Worm (Caenorhabditis elegans) whole organism, L4/young adult: ENCODE results near the gene hrg-5.

Source experiments
- W03F9.2 ChIP-seq: fragments of 150-350 bp; optimal IDR thresholded peaks from 2 replicates; lab custom pipeline; 2014; ENCODE audit warnings: missing biosample characterization, missing genetic modification characterization
- dao-5 ChIP-seq: sonication (generic microtip); optimal IDR thresholded peaks from 2 replicates; lab custom pipeline; 2016; ENCODE audit warnings: missing genotype, missing genetic modification characterization, moderate library complexity, missing compliant biosample characterization
- him-1 ChIP-seq: sonication (generic microtip); optimal IDR thresholded peaks from 2 replicates; lab custom pipeline; 2016; ENCODE audit warnings: missing genotype, missing genetic modification reagents, missing genetic modification characterization, missing compliant biosample characterization

hrg-5 gene

DNA sequence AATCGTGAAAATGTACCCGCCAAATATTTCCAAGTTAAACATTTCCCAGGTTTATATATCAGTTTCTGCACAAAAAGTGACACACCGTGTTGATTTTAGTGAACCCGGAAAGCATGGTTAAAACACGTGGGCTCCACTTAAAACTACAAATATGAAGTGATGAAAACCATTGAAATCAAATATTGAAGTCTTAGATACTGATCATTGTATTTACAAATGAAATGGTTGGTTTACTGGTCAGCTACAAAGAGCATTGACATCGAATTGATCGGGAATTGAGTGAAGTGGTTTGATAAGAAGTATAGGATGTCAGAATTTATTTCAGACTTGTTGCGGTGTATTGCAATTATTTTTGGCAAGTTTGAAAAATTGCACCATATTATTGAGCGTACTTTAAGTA is at the start of gene hrg-5:
hrg-5 (minus strand) TSS at position 17 of the 400 bp plus-strand sequence.
- no peak for TF ChIP-seq W03F9.2 (tag; lab: Kevin White, UChicago)
- TF ChIP-seq him-1 (tag; lab: Kevin White, UChicago) = no peak
- TF ChIP-seq dao-5 (tag; lab: Kevin White, UChicago) = no peak

DNA sequence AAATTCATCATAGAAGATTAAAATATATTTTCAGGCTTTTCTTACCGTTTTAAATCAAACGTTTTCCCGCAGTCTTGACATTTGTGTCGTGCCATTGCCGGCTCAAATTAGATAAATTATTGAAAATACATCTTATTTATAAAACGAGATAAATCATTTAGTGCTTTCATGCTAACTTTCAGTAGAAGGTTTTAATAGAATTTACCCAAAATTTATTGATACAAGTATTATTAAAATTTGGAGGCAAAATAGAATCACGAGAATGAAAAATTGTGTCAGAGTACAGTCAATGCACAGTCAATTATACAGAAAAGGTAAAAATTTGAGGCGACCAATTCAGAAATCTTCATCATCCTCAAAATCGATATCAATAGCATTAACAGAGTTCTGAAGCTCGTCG is 49.3 kb upstream of the hrg-5 start, which contains the start of gene Y5F2A.4:
Y5F2A.4 (minus strand) TSS at position 101 of the 400 bp plus-strand sequence.
- TF ChIP-seq him-1 (tag; lab: Kevin White, UChicago) (no peak), dao-5 (tag; lab: Kevin White, UChicago) (no peak), W03F9.2 (tag; lab: Kevin White, UChicago) (no peak)

DNA sequence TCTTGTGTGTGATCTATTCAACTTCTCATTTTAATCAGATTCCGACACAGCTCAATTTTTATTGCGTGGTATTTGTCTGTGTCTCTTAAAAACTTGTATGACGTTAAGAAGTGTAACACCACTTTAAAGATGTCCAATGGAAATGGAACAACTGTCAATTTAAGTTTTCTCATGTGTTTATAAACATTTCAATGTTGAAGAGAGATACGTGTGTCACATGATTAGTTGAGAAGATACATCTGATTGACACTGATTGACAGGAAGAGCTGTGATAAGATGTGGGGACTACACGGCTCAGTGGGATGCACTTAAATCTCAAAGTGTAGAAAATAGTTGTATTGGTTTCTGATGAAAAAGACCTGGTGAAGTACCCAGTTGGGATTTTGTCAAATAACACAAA is 39.1 kb upstream of the hrg-5 start:
- TF ChIP-seq dao-5 (tag; lab: Kevin White, UChicago) (no peak), him-1 (tag; lab: Kevin White, UChicago) (no peak), W03F9.2 (tag; lab: Kevin White, UChicago) (no peak)

DNA sequence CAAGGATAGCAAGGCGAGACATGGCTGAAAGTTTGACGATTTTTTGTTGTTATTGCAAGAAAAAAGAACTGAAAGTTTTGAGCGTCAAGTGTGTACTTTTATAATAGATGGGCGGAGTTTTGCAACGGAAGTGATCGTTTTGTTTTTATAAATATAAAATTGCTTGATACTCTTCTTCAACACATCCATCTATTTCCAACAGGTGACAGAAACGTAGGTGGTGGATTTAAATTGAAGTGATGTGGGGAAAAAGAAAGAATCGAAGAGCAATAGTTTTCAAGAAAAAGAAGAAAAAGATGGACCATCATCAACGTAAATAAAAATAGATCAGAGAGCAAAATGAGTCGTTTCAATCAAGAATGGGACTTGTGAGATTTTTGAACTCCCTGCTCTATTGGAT is 37.8 kb upstream of the hrg-5 start, which contains the start of gene ttr-17:
ttr-17 (minus strand) TSS at position 24 of the 400 bp plus-strand sequence.
- no peak for TF ChIP-seq him-1 (tag; lab: Kevin White, UChicago)
- TF ChIP-seq W03F9.2 (tag; lab: Kevin White, UChicago) = no peak
- no peak for TF ChIP-seq dao-5 (tag; lab: Kevin White, UChicago)

- no peak for TF ChIP-seq him-1 (tag; lab: Kevin White, UChicago)
- no peak for TF ChIP-seq dao-5 (tag; lab: Kevin White, UChicago)
- no peak for TF ChIP-seq W03F9.2 (tag; lab: Kevin White, UChicago)
These were observed 34.7 kb upstream of the hrg-5 start, which contains the start of gene ttr-16 for ce11 chrIV:11063962-11064361. ttr-16 (minus strand) TSS chrIV:11064137.

DNA sequence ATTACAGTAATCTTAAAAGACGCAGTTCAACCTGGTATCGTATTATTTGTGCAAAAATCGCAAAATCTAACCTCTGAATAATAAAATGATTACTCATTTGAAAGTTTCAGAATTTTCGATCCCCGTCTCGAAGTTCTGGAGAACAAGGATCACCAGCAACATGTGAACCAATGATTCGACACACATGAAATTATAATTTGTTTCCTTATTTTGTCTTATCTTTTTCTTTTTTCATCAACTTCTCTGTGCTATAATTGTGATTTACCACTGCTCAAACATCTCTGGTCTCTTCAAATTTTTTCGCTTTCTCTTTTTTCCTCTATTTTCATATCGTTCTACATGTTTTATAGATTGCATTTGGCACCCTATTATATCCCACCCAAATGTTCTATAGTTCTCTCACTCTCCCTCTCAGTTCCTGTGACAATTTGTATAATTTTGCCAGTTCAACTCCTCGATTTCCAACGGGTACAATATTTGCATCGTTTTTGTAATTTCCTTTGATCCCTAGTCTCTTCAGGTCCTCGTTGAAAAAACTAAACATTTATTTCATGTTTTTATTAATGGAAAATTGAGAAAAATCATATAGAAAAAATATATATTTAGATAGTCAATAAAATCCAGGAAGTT is 33.9 kb upstream of the hrg-5 start:
- no peak for TF ChIP-seq dao-5 (tag; lab: Kevin White, UChicago)
- no peak for TF ChIP-seq W03F9.2 (tag; lab: Kevin White, UChicago)
- no peak for TF ChIP-seq him-1 (tag; lab: Kevin White, UChicago)

DNA sequence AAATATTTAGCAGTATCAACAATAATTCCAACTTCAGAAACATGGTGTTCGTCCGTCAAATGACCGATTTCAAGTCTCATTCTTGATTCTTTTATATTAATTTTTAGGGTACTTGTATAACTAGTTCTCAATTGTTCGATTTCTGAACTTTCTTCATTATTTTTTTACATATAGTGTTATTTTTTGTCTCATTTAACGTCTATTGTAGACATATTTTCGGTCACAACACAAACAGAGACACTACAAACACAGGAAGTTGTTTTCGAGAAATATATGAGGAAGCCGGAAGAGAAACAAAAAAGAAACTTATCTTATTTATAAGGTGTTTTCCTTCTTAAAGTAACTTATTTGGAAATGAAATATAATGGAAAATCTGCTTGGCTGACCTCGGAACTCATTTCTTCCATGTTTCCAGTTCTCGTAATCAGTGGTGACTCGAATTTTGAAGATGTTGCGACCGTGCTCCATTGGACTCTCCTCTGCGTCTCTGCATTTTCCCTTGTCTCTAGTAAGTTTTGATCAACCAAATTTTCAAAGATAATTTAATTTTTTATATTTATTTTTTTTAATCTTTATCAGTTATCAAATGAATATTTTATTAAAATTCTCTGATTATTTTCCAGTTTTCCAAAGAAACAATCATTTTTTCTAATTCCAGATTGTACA is 24.6 kb upstream of the hrg-5 start, which contains the start of the genes F36H1.12 and lin-3:
F36H1.12 (minus strand) TSS at position 51 of the 666 bp plus-strand sequence.
lin-3 (plus strand) TSS at position 657 of the 666 bp plus-strand sequence.
- TF ChIP-seq him-1 (tag; lab: Kevin White, UChicago) = no peak
- no peak for TF ChIP-seq dao-5 (tag; lab: Kevin White, UChicago)
- no peak for TF ChIP-seq W03F9.2 (tag; lab: Kevin White, UChicago)

DNA sequence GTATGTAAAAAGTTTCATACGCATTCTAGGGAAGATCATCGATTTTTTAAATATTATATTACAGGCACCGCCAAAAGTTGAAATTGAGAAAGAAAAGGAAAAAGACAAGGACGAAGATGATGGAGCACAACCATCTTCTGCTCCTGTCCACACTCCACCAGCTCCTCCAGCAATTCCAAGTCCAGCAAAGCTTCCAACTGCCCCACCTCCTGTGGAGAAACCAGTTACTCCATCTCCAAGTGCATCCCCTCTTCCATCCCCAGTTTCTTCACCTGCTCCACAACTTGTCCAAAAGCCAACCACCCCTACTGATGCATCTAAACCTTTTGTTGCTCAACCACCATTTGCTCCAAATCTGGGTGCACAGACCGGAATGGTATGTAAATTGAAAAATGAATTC is 22.7 kb upstream of the hrg-5 start:
- TF ChIP-seq W03F9.2 (tag; lab: Kevin White, UChicago) (no peak), dao-5 (tag; lab: Kevin White, UChicago) (no peak)

DNA sequence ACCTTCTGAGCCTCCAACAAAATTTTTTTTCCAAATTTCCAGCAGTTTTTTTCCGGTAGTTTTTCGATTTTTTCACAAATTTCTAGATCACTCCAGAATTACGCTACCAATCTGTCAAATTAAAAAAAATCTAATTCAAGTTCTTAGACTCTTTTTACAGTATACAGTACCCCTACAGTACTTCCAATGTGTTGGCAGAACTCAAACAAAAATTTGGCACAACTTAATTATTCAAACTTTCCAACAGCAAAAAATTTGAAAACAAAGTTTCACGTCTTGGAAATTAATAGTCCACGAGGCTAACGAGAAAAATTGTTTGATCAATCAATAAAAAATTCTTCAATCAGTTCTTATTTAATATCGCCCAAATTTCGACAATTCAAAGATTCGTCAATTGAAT is 20.6 kb upstream of the hrg-5 start, which contains the start of gene F36H1.3:
F36H1.3 (plus strand) TSS at position 323 of the 400 bp plus-strand sequence.
- TF ChIP-seq dao-5 (tag; lab: Kevin White, UChicago) (no peak), him-1 (tag; lab: Kevin White, UChicago) (no peak), W03F9.2 (tag; lab: Kevin White, UChicago) (no peak)

DNA sequence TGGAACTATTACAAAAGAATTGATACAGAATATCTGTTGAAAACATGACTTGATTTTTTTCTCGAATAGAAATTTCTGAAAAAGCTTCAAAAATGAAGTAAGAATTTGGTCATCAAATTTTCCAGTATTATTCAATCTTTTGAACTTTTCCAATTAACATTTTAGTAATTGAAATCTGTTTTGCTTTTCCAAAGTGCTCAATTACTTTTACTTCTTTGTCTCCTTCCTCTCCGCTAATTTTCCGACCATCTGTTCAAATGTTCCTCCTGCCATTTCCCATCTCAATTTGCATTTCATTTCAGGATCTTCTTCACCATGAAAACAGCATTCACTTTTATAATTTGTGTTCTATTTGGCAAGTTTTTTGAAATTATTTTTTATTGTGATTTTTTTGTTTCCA is 19.6 kb upstream of the hrg-5 start, which contains the start of gene F36H1.11:
F36H1.11 (plus strand) TSS at position 301 of the 400 bp plus-strand sequence.
- TF ChIP-seq him-1 (tag; lab: Kevin White, UChicago) (no peak), W03F9.2 (tag; lab: Kevin White, UChicago) (no peak)

- TF ChIP-seq W03F9.2 (tag; lab: Kevin White, UChicago) (no peak), him-1 (tag; lab: Kevin White, UChicago) (no peak), dao-5 (tag; lab: Kevin White, UChicago) (no peak)
These were observed 15.1 kb upstream of the hrg-5 start for ce11 chrIV:11044377-11044776.

- TF ChIP-seq W03F9.2 (tag; lab: Kevin White, UChicago) (no peak), him-1 (tag; lab: Kevin White, UChicago) (no peak), dao-5 (tag; lab: Kevin White, UChicago) (no peak)
These were observed 9.4 kb upstream of the hrg-5 start for ce11 chrIV:11038665-11039064.

DNA sequence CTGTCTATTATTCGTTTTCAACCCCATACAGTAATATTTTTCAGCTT is 9.2 kb upstream of the hrg-5 start, which contains the start of gene kdin-1:
kdin-1 (plus strand) TSS at position 38 of the 47 bp plus-strand sequence.
- TF ChIP-seq him-1 (tag; lab: Kevin White, UChicago) (no peak), W03F9.2 (tag; lab: Kevin White, UChicago) (no peak), dao-5 (tag; lab: Kevin White, UChicago) (no peak)

DNA sequence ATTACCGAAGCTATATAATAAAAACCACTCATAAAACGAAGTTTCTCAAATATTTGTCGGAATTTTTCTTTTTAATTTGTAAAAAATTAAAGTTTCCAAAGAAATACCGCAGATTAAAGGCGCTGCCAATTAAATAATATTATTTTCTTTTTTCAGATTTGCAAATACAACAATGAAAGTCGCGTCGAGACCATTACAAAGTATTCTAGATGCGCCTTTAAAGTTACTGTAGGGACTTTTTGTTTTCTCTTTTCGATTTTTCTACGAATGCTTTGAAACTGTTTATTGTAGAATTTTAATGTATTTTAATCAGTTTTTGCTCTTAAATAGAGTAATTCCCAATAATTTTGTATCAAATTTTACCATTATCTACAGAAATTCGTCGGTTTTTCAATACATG is 9.0 kb upstream of the hrg-5 start:
- no peak for TF ChIP-seq dao-5 (tag; lab: Kevin White, UChicago)
- no peak for TF ChIP-seq him-1 (tag; lab: Kevin White, UChicago)
- TF ChIP-seq W03F9.2 (tag; lab: Kevin White, UChicago) = no peak
